Worm (Caenorhabditis elegans) whole organism, early embryonic: Measurements from ENCODE around the gene nhr-179.
A peak's percentile ranks its signal among the peaks of the same experiment; 100 is the strongest.

ENCODE experiments used
- B0310.2 ChIP-seq: sonication (generic microtip); optimal IDR thresholded peaks from 2 replicates; lab custom pipeline; 2016; ENCODE audit warnings: mild to moderate bottlenecking, missing genetic modification characterization, missing compliant biosample characterization
- aly-1 ChIP-seq: sonication (generic microtip); optimal IDR thresholded peaks from 2 replicates; lab custom pipeline; 2016; ENCODE audit warnings: missing genetic modification characterization, missing compliant biosample characterization
- ama-1 ChIP-seq: fragments of 150-350 bp; optimal IDR thresholded peaks from 2 replicates; lab custom pipeline; 2014
- ceh-13 ChIP-seq: fragments of 200-800 bp; sonication (Bioruptor generic); optimal IDR thresholded peaks from 2 replicates; lab custom pipeline; 2018; ENCODE audit warnings: mild to moderate bottlenecking, missing genetic modification characterization, missing compliant biosample characterization
- flt-1 ChIP-seq: fragments of 200-800 bp; sonication (Bioruptor generic); IDR thresholded peaks from 2 replicates; pipeline ENCODE4 v1.3.6; 2022; ENCODE audit warnings: missing genetic modification characterization, missing compliant biosample characterization
- hmg-4 ChIP-seq: fragments of 200-800 bp; sonication (Bioruptor generic); optimal IDR thresholded peaks from 2 replicates; lab custom pipeline; 2018; ENCODE audit warnings: mild to moderate bottlenecking, missing genetic modification characterization, missing compliant biosample characterization
- hnd-1 ChIP-seq: sonication (generic microtip); optimal IDR thresholded peaks from 2 replicates; lab custom pipeline; 2016; ENCODE audit warnings: missing genetic modification characterization, missing compliant biosample characterization
- pes-1 ChIP-seq: fragments of 200-800 bp; sonication (Bioruptor generic); IDR thresholded peaks from 2 replicates; pipeline ENCODE4 v1.3.6; 2022; ENCODE audit warnings: missing genetic modification reagents, missing genetic modification characterization, missing compliant biosample characterization
- sea-1 ChIP-seq: fragments of 200-800 bp; sonication (Bioruptor generic); conservative IDR thresholded peaks from 2 replicates; pipeline ENCODE4 v1.3.6; 2022; ENCODE audit warnings: missing genetic modification characterization, missing compliant biosample characterization
- tra-4 ChIP-seq: sonication (generic microtip); optimal IDR thresholded peaks from 2 replicates; lab custom pipeline; 2017; ENCODE audit warnings: missing genetic modification characterization, missing compliant biosample characterization

DNA sequence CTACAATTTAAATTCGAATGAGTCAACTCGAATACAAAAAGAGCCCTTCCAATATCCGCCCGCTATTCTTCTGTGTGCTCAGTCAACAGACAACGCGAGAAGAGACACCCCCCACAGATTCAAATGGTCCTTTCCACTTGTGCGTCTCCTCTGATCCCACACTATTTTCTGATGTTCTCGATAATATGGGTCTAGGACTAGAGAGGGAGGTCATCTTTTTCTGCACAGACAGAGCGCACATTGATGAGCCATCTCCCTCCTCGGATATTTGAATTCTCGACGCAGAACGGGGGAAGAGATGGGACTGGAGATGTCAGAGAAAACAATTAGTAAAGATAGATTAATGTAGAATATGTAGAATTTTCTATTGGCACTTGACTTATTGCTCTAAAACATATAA is 48.0 kb downstream of the nhr-179 start:
- no peak for TF ChIP-seq sea-1 (GFP tag; lab: Robert Waterston, UW)
- TF ChIP-seq B0310.2: no peak
- no peak for TF ChIP-seq ama-1 (lab: Kevin White, UChicago)
- TF ChIP-seq flt-1 (GFP tag; lab: Robert Waterston, UW): no peak; the same call in 1 of the 2 replicates
- TF ChIP-seq tra-4 (tag; lab: Kevin White, UChicago): no peak
- TF ChIP-seq ceh-13: no peak
- TF ChIP-seq hnd-1: no peak
- TF ChIP-seq hmg-4 (GFP tag; lab: Kevin White, UChicago): peak; percentile 71
- TF ChIP-seq pes-1 (GFP tag; lab: Robert Waterston, UW): no peak
- TF ChIP-seq aly-1 (tag; lab: Kevin White, UChicago): no peak
